Fruit fly (Drosophila melanogaster): ENCODE results near the gene Cluap1.

dm6 chrX:22502225-22502624 lies 41.9 kb downstream of the Cluap1 start:
- TF ChIP-seq ATbp (GFP tag; optimal IDR thresholded peaks at IDR 0.05): no peak
- no peak for TF ChIP-seq CG34422 (GFP tag; IDR thresholded peaks at IDR 0.05)
- TF ChIP-seq CG34224 (GFP tag; IDR thresholded peaks at IDR 0.05; ENCODE audit: partially characterized antibody): no peak
- TF ChIP-seq Myb (GFP tag; optimal IDR thresholded peaks at IDR 0.05): no peak
- TF ChIP-seq Sry-δ (GFP tag; optimal IDR thresholded peaks at IDR 0.05): no peak
- TF ChIP-seq CG4854 (GFP tag; optimal IDR thresholded peaks at IDR 0.05): no peak
- TF ChIP-seq Ets65A (GFP tag): no peak
- no peak for TF ChIP-seq CG14014 (GFP tag; IDR thresholded peaks at IDR 0.05)
- no peak for TF ChIP-seq NC2α (GFP tag; optimal IDR thresholded peaks at IDR 0.05)
- no peak for TF ChIP-seq CG30431 (GFP tag; optimal IDR thresholded peaks at IDR 0.05)
- no peak for TF ChIP-seq Hmx (GFP tag; optimal IDR thresholded peaks at IDR 0.05)
- TF ChIP-seq CG8924 (tag; optimal IDR thresholded peaks at IDR 0.05): no peak

All from whole organism, embryonic.